Fruit fly (Drosophila melanogaster): ENCODE results near the gene RpL30.

Gene RpL30

DNA sequence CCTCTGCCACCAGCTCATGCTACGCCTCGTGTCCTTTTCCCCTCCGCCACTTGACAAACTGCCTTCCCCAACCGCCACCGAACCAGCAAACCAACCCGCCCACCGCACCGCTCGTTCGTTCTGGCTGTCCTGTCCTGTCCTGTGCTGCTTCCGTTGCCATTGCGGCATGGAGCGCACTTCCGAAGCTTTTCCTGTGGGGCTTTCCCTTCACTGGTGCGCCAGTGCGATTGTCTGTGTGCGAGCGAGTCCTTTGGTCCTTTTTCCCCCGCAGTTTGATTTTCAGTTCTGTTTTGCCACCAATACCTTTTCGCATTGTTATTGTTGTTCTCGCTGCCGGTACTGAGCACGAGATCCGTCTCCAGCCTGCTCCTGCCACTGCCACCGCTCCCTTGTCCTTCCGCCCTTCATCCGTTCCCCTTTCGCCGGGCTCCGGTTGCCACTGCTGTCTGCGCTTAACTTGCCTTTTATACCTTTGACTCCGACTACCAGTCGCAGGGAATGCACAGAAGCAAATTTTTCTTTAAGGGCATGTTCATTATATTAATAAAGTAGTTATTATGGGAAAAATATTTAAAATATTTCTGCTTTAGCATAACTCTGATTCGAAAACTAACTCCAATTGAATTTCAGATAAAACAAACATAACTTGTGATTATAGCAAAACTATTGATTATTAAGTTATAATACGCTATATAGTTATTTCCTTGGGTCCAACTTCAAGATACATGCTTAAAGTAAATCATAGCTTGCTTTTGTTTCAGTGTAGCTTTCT is 15.1 kb upstream of the RpL30 start (continued):
- TF ChIP-seq CG10209 (GFP tag; optimal IDR thresholded peaks at IDR 0.05) (peak; percentile 70), CG12942 (GFP tag; optimal IDR thresholded peaks at IDR 0.05) (peak; percentile 35), CHES-1-like (GFP tag; optimal IDR thresholded peaks at IDR 0.05) (no peak), dmrt99B (tag; optimal IDR thresholded peaks at IDR 0.05) (peak; percentile 87), ATbp (GFP tag; optimal IDR thresholded peaks at IDR 0.05) (peak; percentile 53), PHDP (tag; optimal IDR thresholded peaks at IDR 0.05) (peak; percentile 79), CG17361 (GFP tag; IDR thresholded peaks at IDR 0.05) (peak; percentile 89), hth (optimal IDR thresholded peaks at IDR 0.05) (no peak), lilli (GFP tag; optimal IDR thresholded peaks at IDR 0.05) (peak; percentile 50), CG32772 (GFP tag; IDR thresholded peaks at IDR 0.05) (peak; percentile 50; the same call in 1 of the 2 replicates), CG11456 (GFP tag; IDR thresholded peaks at IDR 0.05) (peak; percentile 55; the same call in 1 of the 3 replicates), CG7963 (GFP tag; IDR thresholded peaks at IDR 0.05; ENCODE audit: partially characterized antibody) (no peak), row (GFP tag; IDR thresholded peaks at IDR 0.05) (peak; percentile 70), prd (optimal IDR thresholded peaks at IDR 0.05) (no peak), prd (GFP tag; IDR thresholded peaks at IDR 0.05) (peak; percentile 46; the same call in 2 of the 3 replicates), hbn (GFP tag; IDR thresholded peaks at IDR 0.05; ENCODE audit: partially characterized antibody) (no peak), Mes4 (GFP tag; optimal IDR thresholded peaks at IDR 0.05) (no peak), pan (optimal IDR thresholded peaks at IDR 0.05) (no peak), pan (GFP tag; optimal IDR thresholded peaks at IDR 0.05 in 1 of 2, IDR thresholded peaks at IDR 0.05 in 1 of 2) (no peak), mam (GFP tag; optimal IDR thresholded peaks at IDR 0.05) (peak; percentile 51), Aef1 (GFP tag; IDR thresholded peaks at IDR 0.05) (peak; percentile 44; the same call in 2 of the 3 replicates), corto (GFP tag; optimal IDR thresholded peaks at IDR 0.05) (no peak), kni (GFP tag; optimal IDR thresholded peaks at IDR 0.05) (no peak), tna (GFP tag; IDR thresholded peaks at IDR 0.05; ENCODE audit: partially characterized antibody) (no peak), CG2116 (GFP tag; optimal IDR thresholded peaks at IDR 0.05) (no peak), CG15073 (GFP tag; optimal IDR thresholded peaks at IDR 0.05) (no peak), nmo (GFP tag; optimal IDR thresholded peaks at IDR 0.05) (peak; percentile 67), CG10431 (GFP tag; optimal IDR thresholded peaks at IDR 0.05) (peak; percentile 0), her (GFP tag; optimal IDR thresholded peaks at IDR 0.05) (no peak), CG13287 (GFP tag; IDR thresholded peaks at IDR 0.05; ENCODE audit: partially characterized antibody) (no peak), trem (tag; optimal IDR thresholded peaks at IDR 0.05) (peak; percentile 18), Nf-YB (GFP tag; optimal IDR thresholded peaks at IDR 0.05) (peak; percentile 57), Sin3A (optimal IDR thresholded peaks at IDR 0.05) (no peak), Ets97D (GFP tag; optimal IDR thresholded peaks at IDR 0.05) (no peak), Ets65A (GFP tag) (peak; percentile 89), Deaf1 (tag; optimal IDR thresholded peaks at IDR 0.05) (peak; percentile 54), tup (GFP tag; optimal IDR thresholded peaks at IDR 0.05) (no peak), CG42726 (GFP tag; IDR thresholded peaks at IDR 0.05; ENCODE audit: partially characterized antibody) (no peak), vfl (GFP tag; optimal IDR thresholded peaks at IDR 0.05) (peak; percentile 38), E2f1 (GFP tag; IDR thresholded peaks at IDR 0.05) (peak; percentile 7; the same call in 1 of the 2 replicates), tll (GFP tag; optimal IDR thresholded peaks at IDR 0.05) (no peak), Hr3 (GFP tag; optimal IDR thresholded peaks at IDR 0.05) (peak; percentile 45), Elba2 (GFP tag; optimal IDR thresholded peaks at IDR 0.05) (no peak), CG10366 (GFP tag; IDR thresholded peaks at IDR 0.05) (peak; percentile 27; the same call in 1 of the 2 replicates), Hsf (GFP tag; optimal IDR thresholded peaks at IDR 0.05) (peak; percentile 45), CG14667 (GFP tag; IDR thresholded peaks at IDR 0.05) (peak; percentile 21; the same call in 1 of the 2 replicates), bsh (GFP tag; optimal IDR thresholded peaks at IDR 0.05) (peak in 1 of 2 experiments; percentile 64), CG3065 (GFP tag; optimal IDR thresholded peaks at IDR 0.05) (no peak), Sox100B (GFP tag; optimal IDR thresholded peaks at IDR 0.05) (peak; percentile 78)

Measured in whole organism, embryonic.